Fruit fly (Drosophila melanogaster): ENCODE measurements around the gene Smyd5.

Smyd5 gene

DNA sequence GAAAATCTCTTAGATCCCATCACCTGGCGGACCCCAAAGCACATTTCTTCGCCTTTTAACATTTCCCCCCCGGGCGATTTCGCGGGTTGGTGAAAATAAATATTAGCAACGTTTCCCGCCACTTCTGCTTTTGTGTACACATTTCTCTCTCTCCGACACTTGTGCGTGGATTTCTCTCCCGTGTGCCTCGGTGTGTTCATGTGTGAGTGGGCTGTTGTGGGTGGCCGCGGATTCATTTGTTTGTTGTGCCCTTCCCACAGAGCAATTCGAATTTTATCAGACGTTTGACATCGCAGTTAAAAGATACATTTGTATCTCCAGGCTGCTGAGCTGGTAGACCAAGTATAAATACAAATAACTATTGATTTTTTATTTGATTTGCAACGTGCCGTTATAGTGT is 5.6 kb upstream of the Smyd5 start (continued):
- TF ChIP-seq CG15479 (GFP tag; optimal IDR thresholded peaks at IDR 0.05) = no peak
- no peak for TF ChIP-seq CG11560 (tag; IDR thresholded peaks at IDR 0.05)
- TF ChIP-seq HLH3B (GFP tag; IDR thresholded peaks at IDR 0.05) = 0 out of 2 replicates have a peak, but pooled peaks have one; percentile 36
- no peak for TF ChIP-seq CG18262 (tag; optimal IDR thresholded peaks at IDR 0.05)
- TF ChIP-seq vvl (GFP tag; IDR thresholded peaks at IDR 0.05) = peak; percentile 50; the same call in 1 of the 2 replicates
- TF ChIP-seq CG13287 (GFP tag; IDR thresholded peaks at IDR 0.05; ENCODE audit: partially characterized antibody) = peak; percentile 6; the same call in 1 of the 2 replicates
- no peak for TF ChIP-seq NC2β (GFP tag; optimal IDR thresholded peaks at IDR 0.05)
- TF ChIP-seq Elba2 (GFP tag; optimal IDR thresholded peaks at IDR 0.05) = no peak
- no peak for TF ChIP-seq CG1603 (tag; optimal IDR thresholded peaks at IDR 0.05)
- no peak for TF ChIP-seq YL-1 (GFP tag; optimal IDR thresholded peaks at IDR 0.05)
- TF ChIP-seq pita (GFP tag; optimal IDR thresholded peaks at IDR 0.05) = no peak
- TF ChIP-seq CG15514 (GFP tag; optimal IDR thresholded peaks at IDR 0.05) = peak; percentile 0
- TF ChIP-seq CG31388 (GFP tag; optimal IDR thresholded peaks at IDR 0.05) = no peak
- no peak for TF ChIP-seq CG9876 (GFP tag; optimal IDR thresholded peaks at IDR 0.05)
- TF ChIP-seq tap (tag; optimal IDR thresholded peaks at IDR 0.05) = no peak
- TF ChIP-seq gce (GFP tag; IDR thresholded peaks at IDR 0.05) = no peak
- no peak for TF ChIP-seq Doc2 (GFP tag; IDR thresholded peaks at IDR 0.05)
- TF ChIP-seq CG5953 (GFP tag; IDR thresholded peaks at IDR 0.05) = no peak
- no peak for TF ChIP-seq caup (GFP tag; optimal IDR thresholded peaks at IDR 0.05; ENCODE audit: severe bottlenecking)
- TF ChIP-seq sqz (GFP tag; optimal IDR thresholded peaks at IDR 0.05) = no peak
- no peak for TF ChIP-seq CG10959 (GFP tag; IDR thresholded peaks at IDR 0.05)
- no peak for TF ChIP-seq CG7372 (GFP tag; IDR thresholded peaks at IDR 0.05)
- TF ChIP-seq CG4424 (GFP tag; optimal IDR thresholded peaks at IDR 0.05) = no peak
- TF ChIP-seq CG8281 (tag; optimal IDR thresholded peaks at IDR 0.05) = no peak
- no peak for TF ChIP-seq ham (GFP tag; IDR thresholded peaks at IDR 0.05)
- TF ChIP-seq Deaf1 (tag; optimal IDR thresholded peaks at IDR 0.05) = no peak
- no peak for TF ChIP-seq CG10321 (GFP tag; IDR thresholded peaks at IDR 0.05)
- TF ChIP-seq CG12744 (GFP tag; optimal IDR thresholded peaks at IDR 0.05) = no peak
- TF ChIP-seq CG10654 (GFP tag; optimal IDR thresholded peaks at IDR 0.05) = no peak
- no peak for TF ChIP-seq CG9609 (GFP tag; optimal IDR thresholded peaks at IDR 0.05)
- no peak for TF ChIP-seq abd-A (tag; optimal IDR thresholded peaks at IDR 0.05)
- TF ChIP-seq Chrac-16 (GFP tag; optimal IDR thresholded peaks at IDR 0.05) = no peak
- TF ChIP-seq CkIIα-i1 (GFP tag; IDR thresholded peaks at IDR 0.05) = no peak
- TF ChIP-seq ase (GFP tag; IDR thresholded peaks at IDR 0.05) = no peak
- no peak for TF ChIP-seq CG3163 (GFP tag; optimal IDR thresholded peaks at IDR 0.05)
- TF ChIP-seq CG14860 (GFP tag; IDR thresholded peaks at IDR 0.05; ENCODE audit: partially characterized antibody) = no peak
- TF ChIP-seq HLH4C (GFP tag; IDR thresholded peaks at IDR 0.05; ENCODE audit: partially characterized antibody) = no peak
- TF ChIP-seq CG4730 (GFP tag; IDR thresholded peaks at IDR 0.05) = no peak
- TF ChIP-seq chn (GFP tag; optimal IDR thresholded peaks at IDR 0.05) = peak; percentile 8
- TF ChIP-seq danr (GFP tag; IDR thresholded peaks at IDR 0.05) = no peak
- TF ChIP-seq ro (GFP tag; IDR thresholded peaks at IDR 0.05) = no peak
- peak; percentile 21 for TF ChIP-seq CG7556 (GFP tag; optimal IDR thresholded peaks at IDR 0.05)
- no peak for TF ChIP-seq CG12659 (GFP tag; optimal IDR thresholded peaks at IDR 0.05)
- no peak for TF ChIP-seq Bteb2 (GFP tag; optimal IDR thresholded peaks at IDR 0.05)
- TF ChIP-seq CG30020 (tag; optimal IDR thresholded peaks at IDR 0.05) = no peak
- TF ChIP-seq so (GFP tag; IDR thresholded peaks at IDR 0.05) = no peak
- TF ChIP-seq CG12299 (tag; optimal IDR thresholded peaks at IDR 0.05) = no peak
- peak; percentile 67; the same call in 1 of the 2 replicates for TF ChIP-seq rib (GFP tag; IDR thresholded peaks at IDR 0.05)
- no peak for TF ChIP-seq sisA (GFP tag; IDR thresholded peaks at IDR 0.05)
- no peak for TF ChIP-seq Nf-YA (GFP tag; IDR thresholded peaks at IDR 0.05)
- no peak for TF ChIP-seq CG9437 (GFP tag; optimal IDR thresholded peaks at IDR 0.05)
- TF ChIP-seq ato (GFP tag; IDR thresholded peaks at IDR 0.05; ENCODE audit: partially characterized antibody) = no peak
